Fruit fly (Drosophila melanogaster): ENCODE results near the gene PGRP-SB2.

The PGRP-SB2 gene

dm6 chr3L:16697069-16697468 is 29.3 kb upstream of the PGRP-SB2 start (continued):
- TF ChIP-seq ci (GFP tag; IDR thresholded peaks at IDR 0.05) (peak; percentile 40; the same call in 1 of the 3 replicates), CG16863 (GFP tag; optimal IDR thresholded peaks at IDR 0.05) (no peak), Asciz (GFP tag; optimal IDR thresholded peaks at IDR 0.05) (peak; percentile 1), CG17912 (GFP tag; optimal IDR thresholded peaks at IDR 0.05) (no peak), CkIIα-i1 (GFP tag; IDR thresholded peaks at IDR 0.05) (no peak), klu (GFP tag; IDR thresholded peaks at IDR 0.05) (no peak), MTF-1 (GFP tag; optimal IDR thresholded peaks at IDR 0.05; ENCODE audit: borderline replicate concordance) (no peak), pfk (GFP tag; optimal IDR thresholded peaks at IDR 0.05) (no peak), fd64A (GFP tag; optimal IDR thresholded peaks at IDR 0.05) (no peak), CG30403 (GFP tag; optimal IDR thresholded peaks at IDR 0.05) (peak; percentile 42), insv (GFP tag; optimal IDR thresholded peaks at IDR 0.05) (no peak), CG16813 (GFP tag; IDR thresholded peaks at IDR 0.05; ENCODE audit: partially characterized antibody) (no peak), tup (GFP tag; optimal IDR thresholded peaks at IDR 0.05) (no peak), CG7963 (GFP tag; IDR thresholded peaks at IDR 0.05; ENCODE audit: partially characterized antibody) (no peak), CG31388 (GFP tag; optimal IDR thresholded peaks at IDR 0.05) (no peak), CG10147 (GFP tag; optimal IDR thresholded peaks at IDR 0.05) (no peak), CG18262 (tag; optimal IDR thresholded peaks at IDR 0.05) (peak; percentile 57), nom (GFP tag; optimal IDR thresholded peaks at IDR 0.05) (no peak), Oli (tag; optimal IDR thresholded peaks at IDR 0.05) (peak; percentile 56), dmrt11E (tag; optimal IDR thresholded peaks at IDR 0.05) (no peak)

- TF ChIP-seq Lim3 (GFP tag; IDR thresholded peaks at IDR 0.05) (no peak), CG18476 (GFP tag; optimal IDR thresholded peaks at IDR 0.05) (no peak), chinmo (GFP tag; IDR thresholded peaks at IDR 0.05; ENCODE audit: partially characterized antibody) (0 out of 4 replicates have a peak, but pooled peaks have one; percentile 16), so (GFP tag; IDR thresholded peaks at IDR 0.05) (peak; percentile 18; the same call in 1 of the 3 replicates), stwl (tag; optimal IDR thresholded peaks at IDR 0.05) (no peak), kay (GFP tag; optimal IDR thresholded peaks at IDR 0.05) (peak; percentile 22), Usf (GFP tag; optimal IDR thresholded peaks at IDR 0.05) (no peak), CG3407 (GFP tag; optimal IDR thresholded peaks at IDR 0.05) (no peak), Ada2b (GFP tag; IDR thresholded peaks at IDR 0.05) (no peak), CG7839 (tag; optimal IDR thresholded peaks at IDR 0.05) (no peak), crol (GFP tag; IDR thresholded peaks at IDR 0.05) (peak; percentile 59), dysf (GFP tag; IDR thresholded peaks at IDR 0.05) (no peak), CG1647 (GFP tag; optimal IDR thresholded peaks at IDR 0.05) (no peak), sima (GFP tag; optimal IDR thresholded peaks at IDR 0.05) (no peak), sd (tag; optimal IDR thresholded peaks at IDR 0.05) (peak; percentile 94), CG17912 (GFP tag; optimal IDR thresholded peaks at IDR 0.05) (no peak)
Measured at dm6 chr3L:16698089-16698488, 28.3 kb upstream of the PGRP-SB2 start.

- TF ChIP-seq zen2 (GFP tag; IDR thresholded peaks at IDR 0.05; ENCODE audit: partially characterized antibody) (no peak), Asciz (GFP tag; optimal IDR thresholded peaks at IDR 0.05) (peak; percentile 4), croc (GFP tag; conservative IDR thresholded peaks at IDR 0.05) (no peak), CG10431 (GFP tag; optimal IDR thresholded peaks at IDR 0.05) (no peak), Poxn (GFP tag; IDR thresholded peaks at IDR 0.05) (0 out of 2 replicates have a peak, but pooled peaks have one; percentile 11), CG34422 (GFP tag; IDR thresholded peaks at IDR 0.05) (no peak), CG8290 (GFP tag; optimal IDR thresholded peaks at IDR 0.05) (no peak), CG8290 (tag; optimal IDR thresholded peaks at IDR 0.05) (peak in 1 of 2 experiments; percentile 9), NfI (GFP tag; optimal IDR thresholded peaks at IDR 0.05) (no peak), CG6813 (GFP tag; optimal IDR thresholded peaks at IDR 0.05) (no peak), CG15073 (GFP tag; optimal IDR thresholded peaks at IDR 0.05) (no peak), Oaz (GFP tag; IDR thresholded peaks at IDR 0.05) (no peak), tin (GFP tag; optimal IDR thresholded peaks at IDR 0.05) (no peak), Optix (GFP tag; IDR thresholded peaks at IDR 0.05) (no peak), cato (GFP tag; optimal IDR thresholded peaks at IDR 0.05; ENCODE audit: borderline replicate concordance) (no peak)
Measured at dm6 chr3L:16699292-16700026, 26.9 kb upstream of the PGRP-SB2 start.
